Worm (Caenorhabditis elegans) whole organism, L4 larva: ENCODE results near the gene ahsa-1.

Experiments used
- ama-1 ChIP-seq: fragments of 150-350 bp; optimal IDR thresholded peaks from 2 replicates; lab custom pipeline; 2014; ENCODE audit warnings: inconsistent platforms, mixed read lengths
- lin-13 ChIP-seq: fragments of 150-350 bp; optimal IDR thresholded peaks from 2 replicates; lab custom pipeline; 2014; ENCODE audit warnings: missing biosample characterization, missing genetic modification reagents, missing genetic modification characterization
- lsy-2 ChIP-seq, 2 experiments: fragments of 150-350 bp in 1 of 2; sonication (generic microtip) in 1 of 2; optimal IDR thresholded peaks; 2 replicates each; lab custom pipeline; 2014 to 2017; ENCODE audit warnings: missing biosample characterization in 2 of 2, missing genetic modification characterization in 2 of 2
- mep-1 ChIP-seq: fragments of 150-350 bp; sonication (generic microtip); optimal IDR thresholded peaks from 3 replicates; lab custom pipeline; 2014; ENCODE audit warnings: missing biosample characterization, missing genetic modification characterization
- nhr-237 ChIP-seq: sonication (generic microtip); optimal IDR thresholded peaks from 2 replicates; lab custom pipeline; 2017; ENCODE audit warnings: missing biosample characterization, missing genetic modification characterization
- nhr-76 ChIP-seq: fragments of 150-350 bp; optimal IDR thresholded peaks from 2 replicates; lab custom pipeline; 2014; ENCODE audit warnings: missing biosample characterization, missing genetic modification characterization

DNA sequence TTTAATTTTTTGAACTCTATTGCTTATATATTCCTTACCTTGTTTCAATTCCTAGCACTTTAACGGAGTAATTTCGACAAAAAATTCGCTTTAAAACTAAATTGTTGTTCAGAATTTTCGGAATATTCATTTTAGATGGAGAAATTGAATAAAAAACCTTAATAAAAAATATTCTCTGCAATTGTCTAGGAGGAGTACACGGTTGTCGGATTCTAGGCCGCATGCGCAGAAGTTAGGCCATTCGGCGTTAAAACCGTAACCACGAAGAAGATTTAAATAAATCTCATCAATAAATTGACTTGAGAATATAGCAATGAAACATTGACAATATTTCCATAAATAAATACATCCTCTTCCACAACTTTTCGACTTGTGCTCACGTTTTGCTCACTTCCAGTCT is 2.9 kb downstream of the ahsa-1 start, which contains the start of the genes C01G10.10 and C01G10.9:
- no peak for TF ChIP-seq nhr-76
- TF ChIP-seq mep-1 (tag; lab: Kevin White, UChicago), result peak; percentile 48
- TF ChIP-seq lin-13 (GFP tag; lab: Kevin White, UChicago), result peak; percentile 49
- TF ChIP-seq lsy-2 (tag; optimal IDR thresholded peaks at IDR 0.05; lab: Kevin White, UChicago), result peak in 1 of 2 experiments; percentile 80
- TF ChIP-seq ama-1, result no peak
- TF ChIP-seq nhr-237 (tag; lab: Kevin White, UChicago), result no peak
